Worm (Caenorhabditis elegans): ENCODE results near the gene dnj-5.

- no peak for TF ChIP-seq sup-37 (GFP tag; optimal IDR thresholded peaks at IDR 0.05)
- no peak for TF ChIP-seq sptf-1 (tag; optimal IDR thresholded peaks at IDR 0.05)
- no peak for TF ChIP-seq grh-1 (GFP tag; IDR thresholded peaks at IDR 0.05)
- no peak for TF ChIP-seq lin-15B (tag; optimal IDR thresholded peaks at IDR 0.05)
- no peak for TF ChIP-seq nhr-47 (tag; optimal IDR thresholded peaks at IDR 0.05)
- no peak for TF ChIP-seq dpl-1 (GFP tag; optimal IDR thresholded peaks at IDR 0.05)
These were observed 22.0 kb upstream of the dnj-5 start, which contains the start of gene C44B7.7 for ce11 chrII:6880067-6880466.
